Comparison of ENCODE assay signal across 3 fruit fly cellular contexts in genomic region chrX:12891322-12892159, dm6.
A peak's percentile ranks its signal among the peaks of the same experiment; 100 is the strongest.
TF ChIP-seq lines count a peak whose summit lies in the region.

No protein-coding gene starts in this region.

TF ChIP-seq in whole organism, embryonic, 481 proteins besides CTCF, POLR2A, EP300 and RAD21 (continued from another document and continues in another):
- TF ChIP-seq CG34422 (GFP tag; IDR thresholded peaks at IDR 0.05; lab: Robert Waterston, UW) (no peak), psq (GFP tag; optimal IDR thresholded peaks at IDR 0.05; lab: Kevin White, UChicago) (no peak), CG11247 (GFP tag; IDR thresholded peaks at IDR 0.05; lab: Robert Waterston, UW) (no peak), E2f2 (GFP tag; IDR thresholded peaks at IDR 0.05; lab: Robert Waterston, UW) (no peak), D19A (tag; optimal IDR thresholded peaks at IDR 0.05; lab: Kevin White, UChicago) (no peak), Side (GFP tag; optimal IDR thresholded peaks at IDR 0.05; lab: Kevin White, UChicago) (no peak), eve (GFP tag; optimal IDR thresholded peaks at IDR 0.05; lab: Kevin White, UChicago) (peak in 1 of 2 experiments; percentile 3), kay (GFP tag; optimal IDR thresholded peaks at IDR 0.05; lab: Kevin White, UChicago) (no peak), ssp (GFP tag; IDR thresholded peaks at IDR 0.05; lab: Robert Waterston, UW) (no peak), twi (tag; optimal IDR thresholded peaks at IDR 0.05; lab: Kevin White, UChicago) (no peak), maf-S (GFP tag; optimal IDR thresholded peaks at IDR 0.05; lab: Kevin White, UChicago) (no peak), CoRest (tag; optimal IDR thresholded peaks at IDR 0.05; lab: Kevin White, UChicago) (no peak), Ptx1 (GFP tag; IDR thresholded peaks at IDR 0.05; lab: Robert Waterston, UW) (0 out of 2 replicates have a peak, but pooled peaks have one; percentile 24), CG8478 (optimal IDR thresholded peaks at IDR 0.05; lab: Kevin White, UChicago) (no peak), tup (GFP tag; optimal IDR thresholded peaks at IDR 0.05; lab: Kevin White, UChicago) (no peak), HLH4C (GFP tag; IDR thresholded peaks at IDR 0.05; lab: Robert Waterston, UW; ENCODE audit: partially characterized antibody) (no peak), Mad (GFP tag; optimal IDR thresholded peaks at IDR 0.05; lab: Kevin White, UChicago) (no peak), CG10979 (tag; optimal IDR thresholded peaks at IDR 0.05; lab: Kevin White, UChicago) (peak; percentile 22), gro (GFP tag; optimal IDR thresholded peaks at IDR 0.05; lab: Kevin White, UChicago) (no peak), slou (GFP tag; optimal IDR thresholded peaks at IDR 0.05; lab: Kevin White, UChicago) (no peak), emc (GFP tag; optimal IDR thresholded peaks at IDR 0.05; lab: Kevin White, UChicago) (no peak), stwl (tag; optimal IDR thresholded peaks at IDR 0.05; lab: Kevin White, UChicago) (no peak), CG18262 (tag; optimal IDR thresholded peaks at IDR 0.05; lab: Kevin White, UChicago) (peak; percentile 29), CG4328 (GFP tag; optimal IDR thresholded peaks at IDR 0.05; lab: Kevin White, UChicago) (no peak), Dfd (GFP tag; optimal IDR thresholded peaks at IDR 0.05; lab: Kevin White, UChicago) (no peak), Stat92E (GFP tag; optimal IDR thresholded peaks at IDR 0.05; lab: Kevin White, UChicago) (no peak), CG8388 (GFP tag; optimal IDR thresholded peaks at IDR 0.05; lab: Kevin White, UChicago) (peak; percentile 4), cato (GFP tag; optimal IDR thresholded peaks at IDR 0.05; lab: Kevin White, UChicago; ENCODE audit: borderline replicate concordance) (no peak), sd (tag; optimal IDR thresholded peaks at IDR 0.05; lab: Kevin White, UChicago) (no peak), prd (optimal IDR thresholded peaks at IDR 0.05; lab: Kevin White, UChicago) (no peak), prd (GFP tag; IDR thresholded peaks at IDR 0.05; lab: Robert Waterston, UW) (no peak), Meics (GFP tag; optimal IDR thresholded peaks at IDR 0.05; lab: Kevin White, UChicago) (peak; percentile 10), row (GFP tag; IDR thresholded peaks at IDR 0.05; lab: Robert Waterston, UW) (peak; percentile 31; the same call in 1 of the 3 replicates), exex (tag; optimal IDR thresholded peaks at IDR 0.05; lab: Kevin White, UChicago) (no peak), CG17612 (GFP tag; IDR thresholded peaks at IDR 0.05; lab: Robert Waterston, UW) (no peak), CG7556 (GFP tag; optimal IDR thresholded peaks at IDR 0.05; lab: Kevin White, UChicago) (peak; percentile 15), CG1603 (tag; optimal IDR thresholded peaks at IDR 0.05; lab: Kevin White, UChicago) (no peak), CG17328 (GFP tag; IDR thresholded peaks at IDR 0.05; lab: Robert Waterston, UW) (no peak), Blimp-1 (GFP tag; optimal IDR thresholded peaks at IDR 0.05; lab: Kevin White, UChicago) (peak; percentile 11), CG16815 (GFP tag; optimal IDR thresholded peaks at IDR 0.05; lab: Kevin White, UChicago) (no peak), Fer3 (tag; optimal IDR thresholded peaks at IDR 0.05; lab: Kevin White, UChicago) (no peak), CG15514 (GFP tag; optimal IDR thresholded peaks at IDR 0.05; lab: Kevin White, UChicago) (no peak), CG2678 (tag; optimal IDR thresholded peaks at IDR 0.05; lab: Kevin White, UChicago) (peak; percentile 35), Sox100B (GFP tag; optimal IDR thresholded peaks at IDR 0.05; lab: Kevin White, UChicago) (peak; percentile 36), Drgx (GFP tag; IDR thresholded peaks at IDR 0.05; lab: Robert Waterston, UW) (peak; percentile 34; the same call in 1 of the 2 replicates)

TF ChIP-seq in whole organism, prepupa, 60 proteins besides CTCF, POLR2A, EP300 and RAD21 (continued from another document):
- TF ChIP-seq Hr38 (GFP tag; optimal IDR thresholded peaks at IDR 0.05; lab: Kevin White, UChicago) (no peak), Sox14 (GFP tag; optimal IDR thresholded peaks at IDR 0.05; lab: Kevin White, UChicago) (peak; percentile 57), fd85E (GFP tag; optimal IDR thresholded peaks at IDR 0.05; lab: Kevin White, UChicago) (no peak), Hr4 (GFP tag; optimal IDR thresholded peaks at IDR 0.05; lab: Kevin White, UChicago) (peak; percentile 62), CG1621 (tag; optimal IDR thresholded peaks at IDR 0.05; lab: Kevin White, UChicago) (peak; percentile 8), net (GFP tag; optimal IDR thresholded peaks at IDR 0.05; lab: Kevin White, UChicago) (peak; percentile 65), salr (GFP tag; optimal IDR thresholded peaks at IDR 0.05; lab: Kevin White, UChicago) (peak; percentile 17 to 59), CG8319 (GFP tag; optimal IDR thresholded peaks at IDR 0.05; lab: Kevin White, UChicago) (peak; percentile 43), Blimp-1 (GFP tag; optimal IDR thresholded peaks at IDR 0.05; lab: Kevin White, UChicago) (no peak), fd59A (GFP tag; optimal IDR thresholded peaks at IDR 0.05; lab: Kevin White, UChicago) (peak; percentile 81), Smox (GFP tag; optimal IDR thresholded peaks at IDR 0.05; lab: Kevin White, UChicago) (peak; percentile 56), Eip78C (GFP tag; lab: Kevin White, UChicago) (peak; percentile 95), CG32006 (GFP tag; optimal IDR thresholded peaks at IDR 0.05; lab: Kevin White, UChicago) (peak; percentile 86), CG31627 (GFP tag; optimal IDR thresholded peaks at IDR 0.05; lab: Kevin White, UChicago) (peak; percentile 43), Ets96B (tag; optimal IDR thresholded peaks at IDR 0.05; lab: Kevin White, UChicago) (peak; percentile 73), Hr39 (GFP tag; optimal IDR thresholded peaks at IDR 0.05; lab: Kevin White, UChicago) (peak; percentile 47), CG9139 (GFP tag; optimal IDR thresholded peaks at IDR 0.05; lab: Kevin White, UChicago) (peak; percentile 47), fkh (GFP tag; optimal IDR thresholded peaks at IDR 0.05; lab: Kevin White, UChicago) (no peak), CG4318 (GFP tag; optimal IDR thresholded peaks at IDR 0.05; lab: Kevin White, UChicago) (peak; percentile 73), Met (GFP tag; optimal IDR thresholded peaks at IDR 0.05; lab: Kevin White, UChicago) (peak; percentile 61), CG6163 (GFP tag; IDR thresholded peaks at IDR 0.05; lab: Robert Waterston, UW) (no peak; the same call in 2 of the 3 replicates), CG6792 (GFP tag; optimal IDR thresholded peaks at IDR 0.05; lab: Kevin White, UChicago) (peak; percentile 63), spab (GFP tag; optimal IDR thresholded peaks at IDR 0.05; lab: Kevin White, UChicago) (peak; percentile 77), Eip75B (GFP tag; optimal IDR thresholded peaks at IDR 0.05; lab: Kevin White, UChicago) (peak; percentile 61), CG11294 (GFP tag; IDR thresholded peaks at IDR 0.05; lab: Robert Waterston, UW) (no peak; the same call in 1 of the 2 replicates), CG6808 (GFP tag; optimal IDR thresholded peaks at IDR 0.05; lab: Kevin White, UChicago) (peak; percentile 85), achi (GFP tag; optimal IDR thresholded peaks at IDR 0.05; lab: Kevin White, UChicago) (peak; percentile 77), CG6854 (GFP tag; optimal IDR thresholded peaks at IDR 0.05; lab: Kevin White, UChicago) (no peak), CG10631 (GFP tag; optimal IDR thresholded peaks at IDR 0.05; lab: Kevin White, UChicago) (peak; percentile 79), Sox15 (GFP tag; optimal IDR thresholded peaks at IDR 0.05; lab: Kevin White, UChicago) (peak; percentile 59), CG7368 (GFP tag; optimal IDR thresholded peaks at IDR 0.05; lab: Kevin White, UChicago) (peak; percentile 51), Gug (GFP tag; IDR thresholded peaks at IDR 0.05; lab: Robert Waterston, UW) (peak; percentile 43; the same call in 1 of the 2 replicates), CG6276 (GFP tag; optimal IDR thresholded peaks at IDR 0.05; lab: Kevin White, UChicago) (peak; percentile 76), esn (GFP tag; optimal IDR thresholded peaks at IDR 0.05; lab: Kevin White, UChicago) (peak; percentile 70), CG10669 (GFP tag; optimal IDR thresholded peaks at IDR 0.05; lab: Kevin White, UChicago) (peak; percentile 74), lz (GFP tag; optimal IDR thresholded peaks at IDR 0.05; lab: Kevin White, UChicago) (peak; percentile 57), CG3919 (GFP tag; optimal IDR thresholded peaks at IDR 0.05; lab: Kevin White, UChicago) (peak; percentile 70)

TF ChIP-seq in whole organism, wandering third instar larva, 38 proteins besides CTCF, POLR2A, EP300 and RAD21 (continued from another document):
- TF ChIP-seq OdsH (GFP tag; optimal IDR thresholded peaks at IDR 0.05; lab: Kevin White, UChicago) = peak; percentile 26
- peak; percentile 43 for TF ChIP-seq Rel (GFP tag; optimal IDR thresholded peaks at IDR 0.05; lab: Kevin White, UChicago)
- no peak for TF ChIP-seq Rel (tag; optimal IDR thresholded peaks at IDR 0.05; lab: Kevin White, UChicago)
- no peak for TF ChIP-seq Dfd (GFP tag; optimal IDR thresholded peaks at IDR 0.05; lab: Kevin White, UChicago)
- no peak for TF ChIP-seq woc (GFP tag; optimal IDR thresholded peaks at IDR 0.05; lab: Kevin White, UChicago)
- TF ChIP-seq sv (GFP tag; optimal IDR thresholded peaks at IDR 0.05; lab: Kevin White, UChicago) = no peak
- TF ChIP-seq sage (GFP tag; optimal IDR thresholded peaks at IDR 0.05; lab: Kevin White, UChicago) = no peak
